Worm (Caenorhabditis elegans) whole organism, L4 larva: Measurements from ENCODE around the gene F01F1.3.

Experiments
- F49E8.2 ChIP-seq: sonication (generic microtip); optimal IDR thresholded peaks from 2 replicates; lab custom pipeline; 2016; ENCODE audit warnings: missing compliant biosample characterization, mild to moderate bottlenecking, missing genetic modification characterization, borderline replicate concordance
- T26A8.4 ChIP-seq: fragments of 200-800 bp; sonication (Bioruptor generic); IDR thresholded peaks from 2 replicates; pipeline ENCODE4 v1.3.6; 2022; ENCODE audit warnings: missing genetic modification characterization, missing compliant biosample characterization
- Y48G9A.11 ChIP-seq: fragments of 200-800 bp; sonication (Bioruptor generic); IDR thresholded peaks from 2 replicates; pipeline ENCODE4 v1.3.6; 2022; ENCODE audit warnings: missing genetic modification reagents, missing genetic modification characterization, missing compliant biosample characterization
- ZK546.5 ChIP-seq, 2 experiments: sonication (generic microtip); optimal IDR thresholded peaks; 2 replicates each; lab custom pipeline; 2017; ENCODE audit warnings: missing biosample characterization in 2 of 2, missing genetic modification characterization in 2 of 2
- aha-1 ChIP-seq: fragments of 150-350 bp; peaks from one replicate; lab custom pipeline; 2014; ENCODE audit warnings: missing biosample characterization, missing genetic modification characterization
- ama-1 ChIP-seq: fragments of 150-350 bp; optimal IDR thresholded peaks from 2 replicates; lab custom pipeline; 2014; ENCODE audit warnings: inconsistent platforms, mixed read lengths
- arid-1 ChIP-seq: fragments of 200-800 bp; sonication (Bioruptor generic); conservative IDR thresholded peaks from 2 replicates; pipeline ENCODE4 v1.3.6; 2022; ENCODE audit warnings: missing genetic modification reagents, missing genetic modification characterization, missing compliant biosample characterization
- attf-4 ChIP-seq: sonication (generic microtip); optimal IDR thresholded peaks from 3 replicates; lab custom pipeline; 2017; ENCODE audit warnings: missing biosample characterization, missing genetic modification characterization
- ceh-20 ChIP-seq: fragments of 200-800 bp; sonication (Bioruptor generic); IDR thresholded peaks from 2 replicates; pipeline ENCODE4 v1.3.6; 2022; ENCODE audit warnings: missing genetic modification reagents, missing genetic modification characterization, missing compliant biosample characterization
- ceh-44 ChIP-seq: fragments of 200-800 bp; sonication (Bioruptor generic); IDR thresholded peaks from 2 replicates; pipeline ENCODE4 v1.3.6; 2022; ENCODE audit warnings: missing genetic modification reagents, missing genetic modification characterization, missing compliant biosample characterization
- ces-1 ChIP-seq: fragments of 150-350 bp; sonication (generic microtip); optimal IDR thresholded peaks from 4 replicates; lab custom pipeline; 2014; ENCODE audit warnings: missing biosample characterization, missing genetic modification reagents, missing genetic modification characterization
- daf-16 ChIP-seq, 3 experiments: sonication (generic microtip); optimal IDR thresholded peaks; 2 replicates each; lab custom pipeline; 2016 to 2017; ENCODE audit warnings: missing genetic modification characterization in 3 of 3, missing genetic modification reagents in 3 of 3, mild to moderate bottlenecking in 2 of 3, missing compliant biosample characterization in 2 of 3, missing biosample characterization in 1 of 3, moderate library complexity in 1 of 3
- daf-8 ChIP-seq: fragments of 200-800 bp; sonication (Bioruptor generic); IDR thresholded peaks from 2 replicates; pipeline ENCODE4 v1.3.6; 2022; ENCODE audit warnings: missing genetic modification characterization, missing compliant biosample characterization
- dmd-6 ChIP-seq: fragments of 200-800 bp; sonication (Bioruptor generic); IDR thresholded peaks from 2 replicates; pipeline ENCODE4 v1.3.6; 2022; ENCODE audit warnings: missing genetic modification reagents, missing genetic modification characterization, missing compliant biosample characterization
- dpl-1 ChIP-seq: fragments of 150-350 bp; optimal IDR thresholded peaks from 2 replicates; lab custom pipeline; 2014; ENCODE audit warnings: missing biosample characterization, missing genetic modification reagents, missing genetic modification characterization
- duxl-1 ChIP-seq: sonication (generic microtip); optimal IDR thresholded peaks from 2 replicates; lab custom pipeline; 2016; ENCODE audit warnings: mild to moderate bottlenecking, missing genetic modification characterization, moderate library complexity, missing compliant biosample characterization; ENCODE audit not compliant: poor library complexity
- dve-1 ChIP-seq: sonication (generic microtip); optimal IDR thresholded peaks from 2 replicates; lab custom pipeline; 2017; ENCODE audit warnings: antibody characterized with exemption, mild to moderate bottlenecking, missing genetic modification characterization, missing compliant biosample characterization; ENCODE audit not compliant: insufficient read depth
- fos-1 ChIP-seq: fragments of 150-350 bp; optimal IDR thresholded peaks from 2 replicates; lab custom pipeline; 2014; ENCODE audit warnings: missing biosample characterization, missing genetic modification characterization
- gei-8 ChIP-seq: fragments of 200-800 bp; sonication (Bioruptor generic); optimal IDR thresholded peaks from 2 replicates; lab custom pipeline; 2018; ENCODE audit warnings: mild to moderate bottlenecking, missing genetic modification characterization, missing compliant biosample characterization
- hif-1 ChIP-seq, 2 experiments: sonication (generic microtip); optimal IDR thresholded peaks; 2 replicates each; lab custom pipeline; 2016 to 2017; ENCODE audit warnings: missing compliant biosample characterization in 2 of 2, missing genetic modification characterization in 2 of 2, missing genetic modification reagents in 2 of 2, missing genotype in 2 of 2, mild to moderate bottlenecking in 1 of 2
- hlh-11 ChIP-seq: fragments of 200-800 bp; sonication (Bioruptor generic); optimal IDR thresholded peaks from 2 replicates; lab custom pipeline; 2018; ENCODE audit warnings: mild to moderate bottlenecking, missing genetic modification characterization, missing compliant biosample characterization
- hmg-1.1 ChIP-seq: fragments of 200-800 bp; sonication (Bioruptor generic); IDR thresholded peaks from 2 replicates; pipeline ENCODE4 v1.3.6; 2022; ENCODE audit warnings: missing genetic modification reagents, missing genetic modification characterization, missing compliant biosample characterization
- lim-7 ChIP-seq: fragments of 200-800 bp; sonication (Bioruptor generic); IDR thresholded peaks from 2 replicates; pipeline ENCODE4 v1.3.6; 2022; ENCODE audit warnings: missing genetic modification characterization, missing compliant biosample characterization
- lin-15B ChIP-seq: fragments of 150-350 bp; sonication (generic microtip); optimal IDR thresholded peaks from 3 replicates; lab custom pipeline; 2014; ENCODE audit warnings: missing biosample characterization, missing genetic modification characterization
- lin-38 ChIP-seq: fragments of 200-800 bp; sonication (Bioruptor generic); IDR thresholded peaks from 2 replicates; pipeline ENCODE4 v1.3.6; 2022; ENCODE audit warnings: missing genetic modification reagents, missing genetic modification characterization, missing compliant biosample characterization
- lir-3 ChIP-seq: sonication (generic microtip); optimal IDR thresholded peaks from 2 replicates; lab custom pipeline; 2016; ENCODE audit warnings: mild to moderate bottlenecking, missing genetic modification characterization, missing compliant biosample characterization
- lsy-2 ChIP-seq, 2 experiments: fragments of 150-350 bp in 1 of 2; sonication (generic microtip) in 1 of 2; optimal IDR thresholded peaks; 2 replicates each; lab custom pipeline; 2014 to 2017; ENCODE audit warnings: missing biosample characterization in 2 of 2, missing genetic modification characterization in 2 of 2
- madf-9 ChIP-seq: fragments of 200-800 bp; sonication (Bioruptor generic); conservative IDR thresholded peaks from 2 replicates; pipeline ENCODE4 v1.3.6; 2022; ENCODE audit warnings: missing genetic modification reagents, missing genetic modification characterization, missing compliant biosample characterization
- mdl-1 ChIP-seq, 2 experiments: fragments of 150-350 bp in 1 of 2; sonication (generic microtip) in 1 of 2; optimal IDR thresholded peaks; 2 replicates each; lab custom pipeline; 2014 to 2017; ENCODE audit warnings: missing biosample characterization in 2 of 2, missing genetic modification characterization in 2 of 2
- nhr-10 ChIP-seq: fragments of 150-350 bp; optimal IDR thresholded peaks from 2 replicates; lab custom pipeline; 2014; ENCODE audit warnings: missing biosample characterization, missing genetic modification characterization
- nhr-11 ChIP-seq: fragments of 150-350 bp; optimal IDR thresholded peaks from 2 replicates; lab custom pipeline; 2014; ENCODE audit warnings: missing biosample characterization, missing genetic modification characterization
- nhr-28 ChIP-seq: fragments of 150-350 bp; optimal IDR thresholded peaks from 2 replicates; lab custom pipeline; 2014; ENCODE audit warnings: missing biosample characterization, missing genetic modification characterization
- nhr-76 ChIP-seq: fragments of 150-350 bp; optimal IDR thresholded peaks from 2 replicates; lab custom pipeline; 2014; ENCODE audit warnings: missing biosample characterization, missing genetic modification characterization
- nhr-77 ChIP-seq: fragments of 150-350 bp; optimal IDR thresholded peaks from 2 replicates; lab custom pipeline; 2014; ENCODE audit warnings: missing biosample characterization, missing genetic modification characterization
- rbr-2 ChIP-seq: sonication (generic microtip); optimal IDR thresholded peaks from 2 replicates; lab custom pipeline; 2016; ENCODE audit warnings: missing genotype, missing genetic modification characterization, missing compliant biosample characterization
- sdz-12 ChIP-seq: fragments of 200-800 bp; sonication (Bioruptor generic); optimal IDR thresholded peaks from 2 replicates; lab custom pipeline; 2018; ENCODE audit warnings: mild to moderate bottlenecking, missing genetic modification characterization, missing compliant biosample characterization
- set-16 ChIP-seq: fragments of 200-800 bp; sonication (Bioruptor generic); IDR thresholded peaks from 2 replicates; pipeline ENCODE4 v1.3.6; 2022; ENCODE audit warnings: missing genetic modification reagents, missing genetic modification characterization, missing compliant biosample characterization
- spr-1 ChIP-seq: sonication (generic microtip); optimal IDR thresholded peaks from 2 replicates; lab custom pipeline; 2016; ENCODE audit warnings: mild to moderate bottlenecking, missing genetic modification characterization, missing compliant biosample characterization
- tra-1 ChIP-seq: fragments of 200-800 bp; sonication (Bioruptor generic); IDR thresholded peaks from 2 replicates; pipeline ENCODE4 v1.3.6; 2022; ENCODE audit warnings: missing genetic modification reagents, missing genetic modification characterization, missing compliant biosample characterization
- unc-130 ChIP-seq: sonication (generic microtip); optimal IDR thresholded peaks from 2 replicates; lab custom pipeline; 2016; ENCODE audit warnings: missing genetic modification reagents, missing genetic modification characterization, missing compliant biosample characterization
- unc-62 ChIP-seq, 3 experiments: fragments of 150-350 bp in 1 of 3; sonication (generic microtip); optimal IDR thresholded peaks in 2 of 3; peaks in 1 of 3; 1 replicate in 1 of 3; 2 replicates in 2 of 3; lab custom pipeline; 2014 to 2017; ENCODE audit warnings: missing biosample characterization in 3 of 3, missing genetic modification characterization in 3 of 3, missing genetic modification reagents in 3 of 3, missing genotype in 1 of 3
- vab-7 ChIP-seq: fragments of 200-800 bp; sonication (Bioruptor generic); IDR thresholded peaks from 2 replicates; pipeline ENCODE4 v1.3.6; 2022; ENCODE audit warnings: missing genetic modification reagents, missing genetic modification characterization, missing compliant biosample characterization
- zfp-3 ChIP-seq: fragments of 200-800 bp; sonication (Bioruptor generic); conservative IDR thresholded peaks from 2 replicates; pipeline ENCODE4 v1.3.6; 2022; ENCODE audit warnings: missing genetic modification reagents, missing genetic modification characterization, missing compliant biosample characterization
- zip-11 ChIP-seq: fragments of 200-800 bp; sonication (Bioruptor generic); IDR thresholded peaks from 2 replicates; pipeline ENCODE4 v1.3.6; 2022; ENCODE audit warnings: missing genetic modification characterization, missing compliant biosample characterization
- ztf-11 ChIP-seq: fragments of 150-350 bp; optimal IDR thresholded peaks from 2 replicates; lab custom pipeline; 2014; ENCODE audit warnings: missing biosample characterization, missing genetic modification characterization

F01F1.3 gene

DNA sequence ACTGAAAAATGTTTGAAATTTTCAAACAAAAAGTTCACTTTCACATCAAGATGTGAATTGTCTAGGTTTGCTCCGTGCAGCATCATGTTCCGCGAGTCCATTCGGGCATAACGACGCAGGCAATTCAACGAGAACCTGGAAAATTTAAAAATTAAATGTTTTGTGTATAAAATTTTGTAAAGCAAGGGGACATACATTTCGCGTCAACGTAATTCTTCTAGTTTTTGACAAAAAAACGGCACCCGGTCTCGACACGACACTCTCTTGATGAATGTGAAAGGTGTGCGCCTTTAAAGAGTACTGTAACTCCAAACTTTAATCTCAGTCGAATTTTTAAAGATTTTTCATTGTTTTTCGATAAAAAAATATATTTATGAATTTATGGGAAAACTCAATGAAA, 37.7 kb upstream of the F01F1.3 start, which contains the start of gene R12B2.6:
Gene R12B2.6, minus strand, starts transcription at position 101 of the 400 bp plus-strand sequence.
- TF ChIP-seq attf-4 (tag; lab: Kevin White, UChicago) (no peak), nhr-10 (tag; lab: Kevin White, UChicago) (no peak)

DNA sequence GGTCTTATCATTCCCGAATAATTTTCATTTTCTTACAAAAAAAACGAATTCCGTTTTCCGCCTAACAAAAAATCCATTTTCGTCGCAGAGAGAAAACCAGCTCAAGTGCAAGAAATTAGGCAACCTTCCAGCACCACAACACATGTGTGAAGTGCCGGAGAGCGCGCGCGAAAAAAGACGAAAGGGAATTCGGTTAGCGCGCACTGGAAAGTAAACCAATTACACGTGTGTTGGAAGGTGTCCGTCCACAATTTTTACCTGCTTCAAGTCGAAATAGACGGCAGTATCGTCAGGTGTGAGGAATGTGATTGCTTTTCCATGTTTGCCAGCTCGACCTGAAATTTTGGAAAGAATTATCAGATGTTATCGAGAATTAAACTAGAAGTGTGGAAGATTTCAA, 37.1 kb upstream of the F01F1.3 start:
- no peak for TF ChIP-seq zip-11 (GFP tag; lab: Robert Waterston, UW)
- no peak for TF ChIP-seq nhr-77 (tag; lab: Kevin White, UChicago)
- no peak for TF ChIP-seq T26A8.4 (GFP tag; lab: Robert Waterston, UW)
- no peak for TF ChIP-seq sdz-12 (GFP tag; lab: Kevin White, UChicago)
- TF ChIP-seq lin-15B (tag; lab: Kevin White, UChicago): no peak
- TF ChIP-seq rbr-2 (tag; lab: Kevin White, UChicago): no peak
- no peak for TF ChIP-seq duxl-1 (tag; lab: Kevin White, UChicago)
- TF ChIP-seq arid-1 (GFP tag; lab: Robert Waterston, UW): no peak
- no peak for TF ChIP-seq ZK546.5 (tag; optimal IDR thresholded peaks at IDR 0.05; lab: Kevin White, UChicago)
- TF ChIP-seq gei-8 (GFP tag; lab: Kevin White, UChicago): no peak
- TF ChIP-seq F49E8.2 (tag; lab: Kevin White, UChicago): no peak
- TF ChIP-seq aha-1 (tag; lab: Kevin White, UChicago): peak; percentile 80
- TF ChIP-seq set-16 (GFP tag; lab: Robert Waterston, UW): no peak
- no peak for TF ChIP-seq zfp-3 (GFP tag; lab: Robert Waterston, UW)
- peak; percentile 39 for TF ChIP-seq ces-1
- TF ChIP-seq dmd-6 (GFP tag; lab: Robert Waterston, UW): no peak
- no peak for TF ChIP-seq Y48G9A.11 (GFP tag; lab: Robert Waterston, UW)
- TF ChIP-seq nhr-76 (tag; lab: Kevin White, UChicago): no peak
- no peak for TF ChIP-seq nhr-10 (tag; lab: Kevin White, UChicago)
- TF ChIP-seq vab-7: 0 out of 2 replicates have a peak, but pooled peaks have one; percentile 15
- no peak for TF ChIP-seq madf-9 (GFP tag; lab: Robert Waterston, UW)
- no peak for TF ChIP-seq hmg-1.1 (GFP tag; lab: Robert Waterston, UW)
- TF ChIP-seq ztf-11 (tag; lab: Kevin White, UChicago): no peak
- no peak for TF ChIP-seq spr-1
- TF ChIP-seq ama-1 (lab: Kevin White, UChicago): peak; percentile 26
- TF ChIP-seq nhr-28 (tag; lab: Kevin White, UChicago): no peak
- TF ChIP-seq lin-38 (GFP tag; lab: Robert Waterston, UW): no peak
- TF ChIP-seq lim-7: no peak
- no peak for TF ChIP-seq daf-8 (GFP tag; lab: Robert Waterston, UW)
- TF ChIP-seq hif-1 (tag; optimal IDR thresholded peaks at IDR 0.05; lab: Kevin White, UChicago): no peak
- no peak for TF ChIP-seq fos-1
- TF ChIP-seq daf-16 (GFP tag; optimal IDR thresholded peaks at IDR 0.05; lab: Kevin White, UChicago): no peak
- TF ChIP-seq daf-16 (tag; optimal IDR thresholded peaks at IDR 0.05; lab: Kevin White, UChicago): no peak
- TF ChIP-seq unc-130: no peak
- TF ChIP-seq ceh-44 (GFP tag; lab: Robert Waterston, UW): no peak
- TF ChIP-seq dve-1 (tag; lab: Kevin White, UChicago): no peak

DNA sequence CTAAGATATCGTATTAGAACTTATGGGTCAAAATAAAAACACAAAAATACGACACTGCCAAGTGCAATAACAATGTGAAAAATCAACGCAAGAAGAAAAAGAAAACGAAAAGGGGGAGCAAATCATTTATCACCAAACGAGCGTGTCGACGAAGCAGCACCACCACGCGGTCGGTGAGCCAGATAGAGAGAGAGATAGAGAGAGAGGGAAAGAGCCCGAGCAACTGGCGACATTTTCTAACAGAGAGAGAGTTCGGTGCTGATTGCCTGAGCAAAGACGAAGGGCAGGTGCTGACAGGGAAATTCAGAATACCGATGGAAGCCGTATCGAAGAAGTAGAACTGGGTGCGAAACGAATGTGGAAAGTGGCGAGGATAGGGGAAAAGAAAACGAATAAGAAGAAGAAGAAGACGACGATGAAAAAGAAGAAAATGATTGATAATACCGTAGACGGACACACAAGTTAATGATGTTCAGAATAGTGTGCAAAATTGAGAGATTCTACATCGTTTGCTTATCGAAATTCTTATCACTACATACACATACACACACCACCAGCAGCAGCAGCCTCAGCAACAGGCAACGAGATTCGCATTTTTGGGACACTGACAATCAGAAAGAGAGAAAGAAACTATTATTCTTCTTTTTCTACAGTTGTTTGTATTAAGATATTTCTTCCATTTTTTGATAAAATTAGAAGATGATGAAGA, 36.4 kb upstream of the F01F1.3 start:
- peak; percentile 16 for TF ChIP-seq nhr-77 (tag; lab: Kevin White, UChicago)
- peak in 1 of 2 experiments; percentile 31 for TF ChIP-seq mdl-1 (tag; optimal IDR thresholded peaks at IDR 0.05; lab: Kevin White, UChicago)
- TF ChIP-seq tra-1: peak; percentile 41; the same call in 1 of the 2 replicates
- no peak for TF ChIP-seq spr-1
- peak in 1 of 2 experiments; percentile 1 for TF ChIP-seq daf-16 (GFP tag; optimal IDR thresholded peaks at IDR 0.05; lab: Kevin White, UChicago)
- TF ChIP-seq daf-16 (tag; optimal IDR thresholded peaks at IDR 0.05; lab: Kevin White, UChicago): peak; percentile 69
- TF ChIP-seq aha-1 (tag; lab: Kevin White, UChicago): peak; percentile 68
- peak; percentile 84 for TF ChIP-seq dve-1 (tag; lab: Kevin White, UChicago)
- TF ChIP-seq set-16 (GFP tag; lab: Robert Waterston, UW): peak; percentile 50
- TF ChIP-seq daf-8 (GFP tag; lab: Robert Waterston, UW): no peak
- peak; percentile 13; the same call in 1 of the 2 replicates for TF ChIP-seq ceh-20
- peak; percentile 25 for TF ChIP-seq nhr-11 (tag; lab: Kevin White, UChicago)
- peak in 1 of 2 experiments; percentile 88 for TF ChIP-seq unc-62 (GFP tag; optimal IDR thresholded peaks at IDR 0.05 in 1 of 2; lab: Kevin White, UChicago)
- TF ChIP-seq unc-62 (tag; optimal IDR thresholded peaks at IDR 0.05; lab: Kevin White, UChicago): no peak
- no peak for TF ChIP-seq rbr-2 (tag; lab: Kevin White, UChicago)
- peak; percentile 82 for TF ChIP-seq hlh-11 (tag; lab: Kevin White, UChicago)
- no peak for TF ChIP-seq lir-3 (tag; lab: Kevin White, UChicago)
- TF ChIP-seq dpl-1 (GFP tag; lab: Kevin White, UChicago): peak; percentile 8
- peak in 1 of 2 experiments; percentile 23 for TF ChIP-seq lsy-2 (tag; optimal IDR thresholded peaks at IDR 0.05; lab: Kevin White, UChicago)
